Worm (Caenorhabditis elegans) whole organism, L1 larva: Measurements from ENCODE around the gene Y67D8B.2.

Experiments used
- C04F5.9 ChIP-seq: sonication (generic microtip); optimal IDR thresholded peaks from 2 replicates; lab custom pipeline; 2016; ENCODE audit warnings: missing genetic modification characterization, missing compliant biosample characterization
- C16A3.4 ChIP-seq: fragments of 150-350 bp; optimal IDR thresholded peaks from 2 replicates; lab custom pipeline; 2014; ENCODE audit warnings: missing biosample characterization, missing genetic modification characterization
- F16B12.6 ChIP-seq: fragments of 150-350 bp; optimal IDR thresholded peaks from 2 replicates; lab custom pipeline; 2014; ENCODE audit warnings: missing biosample characterization, missing genetic modification characterization
- aha-1 ChIP-seq: fragments of 150-350 bp; optimal IDR thresholded peaks from 2 replicates; lab custom pipeline; 2014; ENCODE audit warnings: missing biosample characterization, missing genetic modification characterization
- aly-2 ChIP-seq: fragments of 150-350 bp; optimal IDR thresholded peaks from 2 replicates; lab custom pipeline; 2014; ENCODE audit warnings: missing biosample characterization, missing genetic modification characterization
- ceh-63 ChIP-seq: fragments of 200-800 bp; sonication (Bioruptor generic); optimal IDR thresholded peaks from 2 replicates; lab custom pipeline; 2018; ENCODE audit warnings: mild to moderate bottlenecking, missing genetic modification characterization, missing compliant biosample characterization
- ceh-8 ChIP-seq: fragments of 200-800 bp; sonication (Bioruptor generic); optimal IDR thresholded peaks from 2 replicates; lab custom pipeline; 2018; ENCODE audit warnings: mild to moderate bottlenecking, missing genetic modification characterization, moderate library complexity, missing compliant biosample characterization
- ceh-82 ChIP-seq, 3 experiments: fragments of 150-350 bp in 1 of 3; sonication (generic microtip) in 2 of 3; optimal IDR thresholded peaks; 2 replicates each; lab custom pipeline; 2014 to 2017; ENCODE audit warnings: missing biosample characterization in 3 of 3, missing genetic modification characterization in 3 of 3
- ceh-88 ChIP-seq: fragments of 200-800 bp; sonication (Bioruptor generic); IDR thresholded peaks from 2 replicates; pipeline ENCODE4 v1.3.6; 2022; ENCODE audit warnings: missing genetic modification characterization, missing compliant biosample characterization
- ces-1 ChIP-seq: fragments of 150-350 bp; optimal IDR thresholded peaks from 2 replicates; lab custom pipeline; 2014; ENCODE audit warnings: missing biosample characterization, missing genetic modification reagents, missing genetic modification characterization
- egl-13 ChIP-seq: sonication (generic microtip); optimal IDR thresholded peaks from 2 replicates; lab custom pipeline; 2016; ENCODE audit warnings: missing genotype, missing genetic modification reagents, missing genetic modification characterization, missing compliant biosample characterization
- egl-27 ChIP-seq, 2 experiments: fragments of 150-350 bp in 1 of 2; sonication (generic microtip); optimal IDR thresholded peaks; 3 replicates each; lab custom pipeline; 2017 to 2018; ENCODE audit warnings: missing biosample characterization in 2 of 2, missing genetic modification characterization in 2 of 2, missing genetic modification reagents in 2 of 2
- elt-2 ChIP-seq: sonication (generic microtip); optimal IDR thresholded peaks from 2 replicates; lab custom pipeline; 2016; ENCODE audit warnings: missing genetic modification characterization, mild to moderate bottlenecking, inconsistent platforms, missing compliant biosample characterization, missing genetic modification reagents
- elt-3 ChIP-seq, 6 experiments: fragments of 150-350 bp in 1 of 6; sonication (generic microtip); optimal IDR thresholded peaks; 2 replicates each; lab custom pipeline; 2017 to 2018; ENCODE audit warnings: missing biosample characterization in 6 of 6, missing genetic modification characterization in 6 of 6, inconsistent platforms in 1 of 6
- fkh-10 ChIP-seq: sonication (generic microtip); optimal IDR thresholded peaks from 2 replicates; lab custom pipeline; 2017; ENCODE audit warnings: missing biosample characterization, missing genetic modification reagents, missing genetic modification characterization
- fkh-4 ChIP-seq: sonication (generic microtip); optimal IDR thresholded peaks from 2 replicates; lab custom pipeline; 2016; ENCODE audit warnings: missing compliant biosample characterization, missing genetic modification characterization, borderline replicate concordance
- fkh-8 ChIP-seq: sonication (generic microtip); optimal IDR thresholded peaks from 2 replicates; lab custom pipeline; 2016; ENCODE audit warnings: mild to moderate bottlenecking, missing genetic modification characterization, missing compliant biosample characterization
- grh-1 ChIP-seq: fragments of 200-800 bp; sonication (Bioruptor generic); IDR thresholded peaks from 2 replicates; pipeline ENCODE4 v1.3.6; 2022; ENCODE audit warnings: missing genetic modification reagents, missing genetic modification characterization, missing compliant biosample characterization
- hlh-17 ChIP-seq: fragments of 200-800 bp; sonication (Bioruptor generic); optimal IDR thresholded peaks from 2 replicates; lab custom pipeline; 2018; ENCODE audit warnings: missing genetic modification characterization, mild to moderate bottlenecking, missing compliant biosample characterization, moderate library complexity, borderline replicate concordance
- irx-1 ChIP-seq: sonication (generic microtip); optimal IDR thresholded peaks from 2 replicates; lab custom pipeline; 2016; ENCODE audit warnings: missing genetic modification characterization, missing compliant biosample characterization
- jun-1 ChIP-seq: fragments of 150-350 bp; optimal IDR thresholded peaks from 2 replicates; lab custom pipeline; 2014; ENCODE audit warnings: missing biosample characterization, missing genetic modification reagents, missing genetic modification characterization
- lin-13 ChIP-seq: fragments of 150-350 bp; optimal IDR thresholded peaks from 2 replicates; lab custom pipeline; 2014; ENCODE audit warnings: missing biosample characterization, missing genetic modification reagents, missing genetic modification characterization
- lin-14 ChIP-seq: fragments of 200-800 bp; sonication (Bioruptor generic); optimal IDR thresholded peaks from 2 replicates; lab custom pipeline; 2018; ENCODE audit warnings: mild to moderate bottlenecking, missing genetic modification characterization, moderate library complexity, missing compliant biosample characterization
- lin-15B ChIP-seq: fragments of 150-350 bp; sonication (generic microtip); optimal IDR thresholded peaks from 3 replicates; lab custom pipeline; 2014; ENCODE audit warnings: missing biosample characterization, missing genetic modification characterization
- lin-35 ChIP-seq, 2 experiments: fragments of 150-350 bp; optimal IDR thresholded peaks; 2 replicates each; lab custom pipeline; 2014; ENCODE audit warnings: missing biosample characterization in 2 of 2, missing genetic modification characterization in 2 of 2, missing genetic modification reagents in 2 of 2
- lin-39 ChIP-seq: fragments of 150-350 bp; optimal IDR thresholded peaks from 2 replicates; lab custom pipeline; 2014; ENCODE audit warnings: missing biosample characterization, missing genetic modification reagents, missing genetic modification characterization
- lir-3 ChIP-seq: sonication (generic microtip); optimal IDR thresholded peaks from 2 replicates; lab custom pipeline; 2016; ENCODE audit warnings: mild to moderate bottlenecking, missing genetic modification characterization, moderate library complexity, missing compliant biosample characterization; ENCODE audit not compliant: poor library complexity
- lsy-2 ChIP-seq, 2 experiments: fragments of 150-350 bp; optimal IDR thresholded peaks; 2 replicates each; lab custom pipeline; 2014; ENCODE audit warnings: missing biosample characterization in 2 of 2, missing genetic modification characterization in 2 of 2
- nhr-19 ChIP-seq: fragments of 200-800 bp; sonication (Bioruptor generic); conservative IDR thresholded peaks from 2 replicates; pipeline ENCODE4 v1.3.6; 2022; ENCODE audit warnings: missing genetic modification characterization, missing compliant biosample characterization
- nhr-20 ChIP-seq: sonication (generic microtip); optimal IDR thresholded peaks from 2 replicates; lab custom pipeline; 2016; ENCODE audit warnings: mild to moderate bottlenecking, missing genetic modification characterization, missing compliant biosample characterization
- nhr-47 ChIP-seq: sonication (generic microtip); optimal IDR thresholded peaks from 2 replicates; lab custom pipeline; 2016; ENCODE audit warnings: mild to moderate bottlenecking, missing genetic modification characterization, moderate library complexity, missing compliant biosample characterization
- nhr-71 ChIP-seq: sonication (generic microtip); optimal IDR thresholded peaks from 2 replicates; lab custom pipeline; 2016; ENCODE audit warnings: mild to moderate bottlenecking, missing genetic modification characterization, moderate library complexity, missing compliant biosample characterization
- nhr-76 ChIP-seq: sonication (generic microtip); optimal IDR thresholded peaks from 2 replicates; lab custom pipeline; 2017; ENCODE audit warnings: missing biosample characterization, missing genetic modification characterization
- nhr-84 ChIP-seq: sonication (generic microtip); optimal IDR thresholded peaks from 2 replicates; lab custom pipeline; 2017; ENCODE audit warnings: missing biosample characterization, missing genetic modification characterization
- nhr-85 ChIP-seq: sonication (generic microtip); peaks from one replicate; lab custom pipeline; 2016; ENCODE audit warnings: missing genetic modification characterization, inconsistent platforms, missing compliant biosample characterization
- pax-3 ChIP-seq: fragments of 200-800 bp; sonication (Bioruptor generic); optimal IDR thresholded peaks from 2 replicates; lab custom pipeline; 2018; ENCODE audit warnings: mild to moderate bottlenecking, missing genetic modification characterization, moderate library complexity, missing compliant biosample characterization
- pqm-1 ChIP-seq: sonication (generic microtip); optimal IDR thresholded peaks from 3 replicates; lab custom pipeline; 2017; ENCODE audit warnings: missing biosample characterization, missing genetic modification characterization
- rnt-1 ChIP-seq: sonication (generic microtip); optimal IDR thresholded peaks from 2 replicates; lab custom pipeline; 2016; ENCODE audit warnings: mild to moderate bottlenecking, missing genetic modification characterization, moderate library complexity, missing compliant biosample characterization
- skn-1 ChIP-seq: fragments of 150-350 bp; optimal IDR thresholded peaks from 2 replicates; lab custom pipeline; 2014; ENCODE audit warnings: missing biosample characterization, missing genetic modification characterization
- snu-23 ChIP-seq: sonication (generic microtip); optimal IDR thresholded peaks from 2 replicates; lab custom pipeline; 2016; ENCODE audit warnings: missing genetic modification characterization, missing compliant biosample characterization
- sox-4 ChIP-seq: sonication (generic microtip); optimal IDR thresholded peaks from 2 replicates; lab custom pipeline; 2016; ENCODE audit warnings: missing genetic modification characterization, missing compliant biosample characterization
- sup-37 ChIP-seq: fragments of 200-800 bp; sonication (Bioruptor generic); optimal IDR thresholded peaks from 2 replicates; lab custom pipeline; 2018; ENCODE audit warnings: mild to moderate bottlenecking, missing genetic modification characterization, missing compliant biosample characterization
- swsn-7 ChIP-seq: sonication (generic microtip); optimal IDR thresholded peaks from 2 replicates; lab custom pipeline; 2016; ENCODE audit warnings: missing genetic modification characterization, missing compliant biosample characterization
- tbx-2 ChIP-seq: sonication (generic microtip); optimal IDR thresholded peaks from 2 replicates; lab custom pipeline; 2016; ENCODE audit warnings: missing genetic modification characterization, missing compliant biosample characterization
- unc-130 ChIP-seq: fragments of 150-350 bp; optimal IDR thresholded peaks from 2 replicates; lab custom pipeline; 2017; ENCODE audit warnings: missing biosample characterization, missing genetic modification characterization, inconsistent platforms
- unc-30 ChIP-seq: sonication (generic microtip); optimal IDR thresholded peaks from 2 replicates; lab custom pipeline; 2017; ENCODE audit warnings: missing biosample characterization, missing genetic modification characterization
- unc-86 ChIP-seq: sonication (generic microtip); optimal IDR thresholded peaks from 2 replicates; lab custom pipeline; 2016; ENCODE audit warnings: missing genetic modification characterization, missing compliant biosample characterization
- unc-98 ChIP-seq: fragments of 200-800 bp; sonication (Bioruptor generic); IDR thresholded peaks from 2 replicates; pipeline ENCODE4 v1.3.6; 2022; ENCODE audit warnings: missing genetic modification characterization, missing compliant biosample characterization
- xbp-1 ChIP-seq: sonication (generic microtip); optimal IDR thresholded peaks from 2 replicates; lab custom pipeline; 2016; ENCODE audit warnings: missing genetic modification characterization, missing compliant biosample characterization
- zag-1 ChIP-seq: fragments of 150-350 bp; optimal IDR thresholded peaks from 2 replicates; lab custom pipeline; 2014; ENCODE audit warnings: missing biosample characterization, missing genetic modification characterization
- zip-4 ChIP-seq: fragments of 200-800 bp; sonication (Bioruptor generic); optimal IDR thresholded peaks from 2 replicates; lab custom pipeline; 2018; ENCODE audit warnings: mild to moderate bottlenecking, missing genetic modification characterization, moderate library complexity, missing compliant biosample characterization
- ztf-4 ChIP-seq: fragments of 150-350 bp; optimal IDR thresholded peaks from 2 replicates; lab custom pipeline; 2014; ENCODE audit warnings: missing biosample characterization, missing genetic modification characterization

The Y67D8B.2 gene

ce11 chrIV:3160785-3161184 is 30.6 kb downstream of the Y67D8B.2 start (continued):
- TF ChIP-seq rnt-1 (tag; lab: Kevin White, UChicago), result peak; percentile 90
- peak; percentile 66 for TF ChIP-seq C16A3.4
- TF ChIP-seq ceh-82 (tag; optimal IDR thresholded peaks at IDR 0.05; lab: Kevin White, UChicago), result peak; percentile 62 to 87 (median 80)
- TF ChIP-seq elt-3 (tag; optimal IDR thresholded peaks at IDR 0.05; lab: Kevin White, UChicago), result peak in 2 of 6 experiments; percentile 41 to 70
- no peak for TF ChIP-seq zip-4 (GFP tag; lab: Kevin White, UChicago)
- no peak for TF ChIP-seq ces-1
- peak; percentile 62 for TF ChIP-seq pax-3 (tag; lab: Kevin White, UChicago)
- peak; percentile 79 for TF ChIP-seq fkh-10 (GFP tag; lab: Kevin White, UChicago)
- TF ChIP-seq C04F5.9 (tag; lab: Kevin White, UChicago), result no peak
- TF ChIP-seq unc-30 (tag; lab: Kevin White, UChicago), result no peak
- TF ChIP-seq aly-2, result peak; percentile 63
- peak; percentile 92 for TF ChIP-seq tbx-2 (tag; lab: Kevin White, UChicago)
- TF ChIP-seq lir-3 (tag; lab: Kevin White, UChicago), result peak; percentile 66
- no peak for TF ChIP-seq nhr-84 (tag; lab: Kevin White, UChicago)
- peak; percentile 84 to 87 for TF ChIP-seq egl-27 (tag; optimal IDR thresholded peaks at IDR 0.05; lab: Kevin White, UChicago)
- TF ChIP-seq sox-4, result peak; percentile 20
- peak; percentile 98 for TF ChIP-seq lin-14
- peak; percentile 63 for TF ChIP-seq lin-13 (GFP tag; lab: Kevin White, UChicago)
- TF ChIP-seq lsy-2 (tag; optimal IDR thresholded peaks at IDR 0.05; lab: Kevin White, UChicago), result peak; percentile 85 to 91
- TF ChIP-seq snu-23 (GFP tag; lab: Kevin White, UChicago), result peak; percentile 95
- peak; percentile 89 for TF ChIP-seq ceh-8 (GFP tag; lab: Kevin White, UChicago)
- peak; percentile 41; the same call in 1 of the 2 replicates for TF ChIP-seq grh-1
- TF ChIP-seq lin-35 (GFP tag; optimal IDR thresholded peaks at IDR 0.05; lab: Kevin White, UChicago), result peak; percentile 75 to 77
- TF ChIP-seq lin-39, result peak; percentile 57
- TF ChIP-seq ceh-88, result peak; percentile 47; the same call in 1 of the 2 replicates
- TF ChIP-seq lin-15B, result peak; percentile 19
- TF ChIP-seq hlh-17, result no peak
- peak; percentile 52 for TF ChIP-seq egl-13 (tag; lab: Kevin White, UChicago)
- TF ChIP-seq xbp-1, result peak; percentile 80
- TF ChIP-seq zag-1, result peak; percentile 62

- TF ChIP-seq aha-1 (tag; lab: Kevin White, UChicago) (no peak), unc-86 (tag; lab: Kevin White, UChicago) (no peak), nhr-85 (no peak), aly-2 (no peak), unc-98 (no peak), elt-2 (tag; lab: Kevin White, UChicago) (peak; percentile 97), swsn-7 (tag; lab: Kevin White, UChicago) (no peak), ztf-4 (tag; lab: Kevin White, UChicago) (no peak), skn-1 (tag; lab: Kevin White, UChicago) (no peak), nhr-47 (no peak), irx-1 (tag; lab: Kevin White, UChicago) (no peak), unc-130 (tag; lab: Kevin White, UChicago) (no peak), jun-1 (tag; lab: Kevin White, UChicago) (no peak), nhr-19 (no peak), pqm-1 (tag; lab: Kevin White, UChicago) (peak; percentile 85), ceh-8 (GFP tag; lab: Kevin White, UChicago) (no peak), zip-4 (GFP tag; lab: Kevin White, UChicago) (no peak), nhr-71 (tag; lab: Kevin White, UChicago) (peak; percentile 2), ces-1 (no peak), fkh-4 (tag; lab: Kevin White, UChicago) (no peak), F16B12.6 (tag; lab: Kevin White, UChicago) (no peak), fkh-8 (tag; lab: Kevin White, UChicago) (no peak), snu-23 (GFP tag; lab: Kevin White, UChicago) (no peak), lin-39 (no peak), nhr-76 (no peak), nhr-20 (tag; lab: Kevin White, UChicago) (no peak), lin-14 (peak; percentile 36), tbx-2 (tag; lab: Kevin White, UChicago) (no peak), ceh-63 (GFP tag; lab: Kevin White, UChicago) (no peak), lin-35 (GFP tag; optimal IDR thresholded peaks at IDR 0.05; lab: Kevin White, UChicago) (peak in 1 of 2 experiments; percentile 60), sup-37 (GFP tag; lab: Kevin White, UChicago) (no peak), lir-3 (tag; lab: Kevin White, UChicago) (no peak)
These were observed 33.2 kb downstream of the Y67D8B.2 start for ce11 chrIV:3158175-3158574.
